Worm (Caenorhabditis elegans): ENCODE measurements around the gene K04G7.1.

K04G7.1 gene

ce11 chrIII:7178497-7178896 is 16.0 kb downstream of the K04G7.1 start (continued):
- TF ChIP-seq cebp-1 (GFP tag; IDR thresholded peaks at IDR 0.05) (no peak), cebp-1 (tag; optimal IDR thresholded peaks at IDR 0.05) (peak; percentile 54), attf-5 (GFP tag; optimal IDR thresholded peaks at IDR 0.05) (no peak), ekl-4 (GFP tag; IDR thresholded peaks at IDR 0.05) (peak; percentile 86), nfya-1 (tag; optimal IDR thresholded peaks at IDR 0.05; ENCODE audit: borderline replicate concordance, insufficient read depth) (no peak), K12H6.12 (tag; optimal IDR thresholded peaks at IDR 0.05) (no peak), madf-3 (GFP tag; IDR thresholded peaks at IDR 0.05) (peak; percentile 46; the same call in 1 of the 2 replicates), ZK185.1 (tag; optimal IDR thresholded peaks at IDR 0.05; ENCODE audit: poor library complexity, severe bottlenecking) (no peak), ztf-22 (GFP tag; optimal IDR thresholded peaks at IDR 0.05) (no peak), dpl-1 (GFP tag; optimal IDR thresholded peaks at IDR 0.05) (no peak), egrh-3 (GFP tag; IDR thresholded peaks at IDR 0.05) (no peak), F39B2.1 (GFP tag; IDR thresholded peaks at IDR 0.05) (peak; percentile 59; the same call in 1 of the 2 replicates), snpc-4 (GFP tag; optimal IDR thresholded peaks at IDR 0.05) (no peak), snpc-4 (tag; optimal IDR thresholded peaks at IDR 0.05) (peak in 1 of 4 experiments; percentile 26), rec-8 (tag; optimal IDR thresholded peaks at IDR 0.05) (no peak), ets-4 (GFP tag; optimal IDR thresholded peaks at IDR 0.05) (no peak), snpc-1.3 (tag; optimal IDR thresholded peaks at IDR 0.05; ENCODE audit: insufficient read depth) (peak; percentile 11), snpc-1.1 (tag; optimal IDR thresholded peaks at IDR 0.05; ENCODE audit: insufficient read depth) (no peak), dox-1 (GFP tag; IDR thresholded peaks at IDR 0.05) (no peak), B0035.1 (tag; optimal IDR thresholded peaks at IDR 0.05) (no peak), atf-7 (tag; optimal IDR thresholded peaks at IDR 0.05) (no peak), egl-18 (GFP tag; IDR thresholded peaks at IDR 0.05) (no peak), rpc-1 (optimal IDR thresholded peaks at IDR 0.05) (no peak), rpc-1 (tag; optimal IDR thresholded peaks at IDR 0.05) (no peak), nhr-80 (tag; optimal IDR thresholded peaks at IDR 0.05) (no peak), madf-6 (GFP tag; IDR thresholded peaks at IDR 0.05) (peak; percentile 72), attf-6 (GFP tag; IDR thresholded peaks at IDR 0.05) (peak; percentile 56; the same call in 1 of the 2 replicates), F37B4.10 (GFP tag; IDR thresholded peaks at IDR 0.05) (no peak), unc-130 (GFP tag; optimal IDR thresholded peaks at IDR 0.05) (no peak), C17E4.6 (GFP tag; IDR thresholded peaks at IDR 0.05) (no peak), B0336.3 (GFP tag; IDR thresholded peaks at IDR 0.05) (peak; percentile 82), akir-1 (GFP tag; optimal IDR thresholded peaks at IDR 0.05) (no peak), ama-1 (optimal IDR thresholded peaks at IDR 0.05) (no peak), ama-1 (GFP tag; optimal IDR thresholded peaks at IDR 0.05) (no peak), B0019.2 (GFP tag; conservative IDR thresholded peaks at IDR 0.05) (no peak), ceh-27 (GFP tag; optimal IDR thresholded peaks at IDR 0.05) (no peak), nhr-27 (tag; optimal IDR thresholded peaks at IDR 0.05) (no peak), hsf-1 (GFP tag; IDR thresholded peaks at IDR 0.05) (peak; percentile 65; the same call in 1 of the 2 replicates), tbx-9 (tag; optimal IDR thresholded peaks at IDR 0.05; ENCODE audit: borderline replicate concordance) (no peak), sdz-38 (tag; optimal IDR thresholded peaks at IDR 0.05) (no peak), F57A8.1 (GFP tag; optimal IDR thresholded peaks at IDR 0.05) (no peak), aptf-3 (GFP tag; IDR thresholded peaks at IDR 0.05) (0 out of 2 replicates have a peak, but pooled peaks have one; percentile 10), ceh-91 (GFP tag; IDR thresholded peaks at IDR 0.05) (no peak), B0261.1 (tag; optimal IDR thresholded peaks at IDR 0.05) (no peak), hrde-1 (tag; optimal IDR thresholded peaks at IDR 0.05; ENCODE audit: borderline replicate concordance) (no peak), zfh-2 (GFP tag; conservative IDR thresholded peaks at IDR 0.05) (no peak), Y56A3A.18 (GFP tag; IDR thresholded peaks at IDR 0.05) (peak; percentile 45; the same call in 1 of the 2 replicates), D2030.7 (GFP tag; IDR thresholded peaks at IDR 0.05) (0 out of 2 replicates have a peak, but pooled peaks have one; percentile 36), ztf-18 (tag; optimal IDR thresholded peaks at IDR 0.05) (peak; percentile 32)
